Fruit fly (Drosophila melanogaster) whole organism, embryonic: ENCODE measurements around the gene Sfp38D.

Experiments
- C15 ChIP-seq: fragments of 200-800 bp; sonication (Bioruptor generic); IDR thresholded peaks from 3 replicates; pipeline ENCODE4 v1.3.6; 2022; ENCODE audit warnings: missing biosample characterization, missing genetic modification characterization
- CG11093 ChIP-seq: fragments of 200-800 bp; sonication (Bioruptor generic); IDR thresholded peaks from 3 replicates; pipeline ENCODE4 v1.3.6; 2022; ENCODE audit warnings: missing biosample characterization, missing genetic modification characterization
- CG12744 ChIP-seq: fragments of 200-800 bp; sonication (Bioruptor generic); optimal IDR thresholded peaks from 2 replicates; lab custom pipeline; 2016; ENCODE audit warnings: missing biosample characterization, missing genetic modification characterization
- GATAe ChIP-seq: fragments of 200-800 bp; sonication (Bioruptor generic); conservative IDR thresholded peaks from 2 replicates; pipeline ENCODE4 v1.3.6; 2022; ENCODE audit warnings: missing biosample characterization, missing genetic modification characterization
- Poxn ChIP-seq: fragments of 200-800 bp; sonication (Bioruptor generic); IDR thresholded peaks from 2 replicates; pipeline ENCODE4 v1.3.6; 2022; ENCODE audit warnings: missing biosample characterization, missing genetic modification characterization
- h ChIP-seq: fragments of >200 bp; optimal IDR thresholded peaks from 2 replicates; lab custom pipeline; 2017
- pzg ChIP-seq: fragments of 200-800 bp; sonication (Bioruptor generic); optimal IDR thresholded peaks from 3 replicates; lab custom pipeline; 2018; ENCODE audit warnings: missing biosample characterization, mild to moderate bottlenecking, missing genetic modification characterization, moderate library complexity
- tap ChIP-seq: fragments of 200-800 bp; optimal IDR thresholded peaks from 3 replicates; lab custom pipeline; 2019; ENCODE audit warnings: missing biosample characterization, mild to moderate bottlenecking, missing genetic modification characterization, moderate library complexity

- TF ChIP-seq tap: no peak
- TF ChIP-seq CG11093 (GFP tag; lab: Robert Waterston, UW): no peak
- TF ChIP-seq GATAe (GFP tag; lab: Robert Waterston, UW): no peak
- TF ChIP-seq CG12744 (GFP tag; lab: Kevin White, UChicago): no peak
- no peak for TF ChIP-seq C15 (GFP tag; lab: Robert Waterston, UW)
- no peak for TF ChIP-seq Poxn
- TF ChIP-seq pzg (GFP tag; lab: Kevin White, UChicago): no peak
- TF ChIP-seq h (lab: Kevin White, UChicago): no peak
These were observed 43.0 kb upstream of the Sfp38D start for dm6 chr2L:20597744-20598143.
